Fruit fly (Drosophila melanogaster): ENCODE results near the gene alpha-Spec.

- TF ChIP-seq CG8478 (optimal IDR thresholded peaks at IDR 0.05) (no peak), usp (GFP tag; optimal IDR thresholded peaks at IDR 0.05) (no peak), psq (optimal IDR thresholded peaks at IDR 0.05) (no peak), pan (optimal IDR thresholded peaks at IDR 0.05) (no peak), Dll (optimal IDR thresholded peaks at IDR 0.05) (no peak)
Observed at dm6 chr3L:1741107-1741506, 54.0 kb downstream of the alpha-Spec start.

Measured in whole organism.